Worm (Caenorhabditis elegans): ENCODE data around the gene phy-4.

phy-4 gene

DNA sequence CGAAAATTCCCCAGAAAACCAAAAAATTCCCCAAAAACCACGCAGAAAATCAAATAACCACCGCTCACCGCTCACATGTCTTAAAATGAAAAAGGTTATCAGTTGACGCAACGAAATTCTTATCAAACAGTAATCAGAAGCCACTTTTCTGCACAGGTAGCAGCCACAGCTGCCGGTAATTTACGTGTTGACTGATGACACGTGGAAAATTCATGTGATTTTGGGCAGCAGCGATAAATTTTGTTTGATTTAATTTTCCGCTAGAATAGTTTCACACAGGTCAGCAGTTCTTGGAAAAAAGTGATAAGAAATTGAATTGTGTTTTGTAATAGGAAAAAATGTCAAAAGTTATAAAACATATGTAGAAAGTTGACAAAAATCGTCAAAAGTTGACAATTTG, 14.1 kb upstream of the phy-4 start (continued):
- TF ChIP-seq Y53F4B.3 (GFP tag; IDR thresholded peaks at IDR 0.05) (no peak), lin-54 (GFP tag; optimal IDR thresholded peaks at IDR 0.05) (peak; percentile 27), die-1 (tag; optimal IDR thresholded peaks at IDR 0.05) (no peak), zim-3 (tag; optimal IDR thresholded peaks at IDR 0.05) (no peak), madf-3 (GFP tag; IDR thresholded peaks at IDR 0.05) (no peak), Y53G8AR.9 (GFP tag; conservative IDR thresholded peaks at IDR 0.05) (no peak), cebp-1 (GFP tag; IDR thresholded peaks at IDR 0.05) (peak; percentile 73), cebp-1 (tag; optimal IDR thresholded peaks at IDR 0.05) (peak; percentile 78), repo-1 (tag; optimal IDR thresholded peaks at IDR 0.05) (peak; percentile 8), somi-1 (GFP tag; optimal IDR thresholded peaks at IDR 0.05) (peak; percentile 8), C06A6.2 (GFP tag; conservative IDR thresholded peaks at IDR 0.05) (0 out of 2 replicates have a peak, but pooled peaks have one; percentile 22)

DNA sequence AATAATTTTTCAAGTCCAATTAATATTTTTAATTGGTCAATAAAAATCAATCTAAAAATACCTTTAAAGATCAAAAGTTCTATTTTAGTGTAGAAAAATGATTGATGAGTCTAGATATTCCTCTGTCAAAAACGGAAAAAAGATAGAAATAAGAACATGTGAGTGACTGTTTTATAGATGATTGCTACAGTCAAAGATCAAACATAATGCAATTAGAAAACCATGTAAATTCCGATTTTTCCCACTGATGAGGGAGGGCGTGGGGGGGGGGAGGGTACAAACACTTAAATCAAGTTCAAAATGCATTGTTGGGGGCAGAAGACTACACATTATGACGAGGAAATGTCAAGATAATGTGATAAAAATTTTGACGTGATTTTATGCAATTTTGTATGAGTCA, 12.7 kb upstream of the phy-4 start:
- no peak for TF ChIP-seq egrh-3 (GFP tag; IDR thresholded peaks at IDR 0.05)
- TF ChIP-seq egl-18 (GFP tag; IDR thresholded peaks at IDR 0.05), result no peak
- no peak for TF ChIP-seq ets-4 (GFP tag; optimal IDR thresholded peaks at IDR 0.05)
- no peak for TF ChIP-seq madf-10 (tag; optimal IDR thresholded peaks at IDR 0.05)
- no peak for TF ChIP-seq ztf-22 (GFP tag; optimal IDR thresholded peaks at IDR 0.05)
- no peak for TF ChIP-seq Y95B8A.8 (GFP tag; IDR thresholded peaks at IDR 0.05)
- TF ChIP-seq lsy-27 (tag; optimal IDR thresholded peaks at IDR 0.05; ENCODE audit: borderline replicate concordance, insufficient read depth), result no peak
- TF ChIP-seq egl-44 (GFP tag; IDR thresholded peaks at IDR 0.05), result no peak
- TF ChIP-seq ekl-4 (GFP tag; IDR thresholded peaks at IDR 0.05), result no peak
- TF ChIP-seq sptf-2 (GFP tag; optimal IDR thresholded peaks at IDR 0.05), result no peak
- TF ChIP-seq F57A8.1 (GFP tag; optimal IDR thresholded peaks at IDR 0.05), result no peak
- TF ChIP-seq attf-5 (GFP tag; optimal IDR thresholded peaks at IDR 0.05), result no peak
- no peak for TF ChIP-seq ceh-79 (tag; optimal IDR thresholded peaks at IDR 0.05)
- no peak for TF ChIP-seq mes-4 (tag; optimal IDR thresholded peaks at IDR 0.05)
- no peak for TF ChIP-seq snpc-1.1 (tag; optimal IDR thresholded peaks at IDR 0.05; ENCODE audit: insufficient read depth)
- TF ChIP-seq efl-1 (GFP tag; optimal IDR thresholded peaks at IDR 0.05), result no peak
- TF ChIP-seq unc-130 (GFP tag; optimal IDR thresholded peaks at IDR 0.05), result no peak
- TF ChIP-seq zim-3 (tag; optimal IDR thresholded peaks at IDR 0.05), result no peak
- no peak for TF ChIP-seq pha-4 (tag; optimal IDR thresholded peaks at IDR 0.05)
- TF ChIP-seq lin-35 (GFP tag; optimal IDR thresholded peaks at IDR 0.05), result no peak

DNA sequence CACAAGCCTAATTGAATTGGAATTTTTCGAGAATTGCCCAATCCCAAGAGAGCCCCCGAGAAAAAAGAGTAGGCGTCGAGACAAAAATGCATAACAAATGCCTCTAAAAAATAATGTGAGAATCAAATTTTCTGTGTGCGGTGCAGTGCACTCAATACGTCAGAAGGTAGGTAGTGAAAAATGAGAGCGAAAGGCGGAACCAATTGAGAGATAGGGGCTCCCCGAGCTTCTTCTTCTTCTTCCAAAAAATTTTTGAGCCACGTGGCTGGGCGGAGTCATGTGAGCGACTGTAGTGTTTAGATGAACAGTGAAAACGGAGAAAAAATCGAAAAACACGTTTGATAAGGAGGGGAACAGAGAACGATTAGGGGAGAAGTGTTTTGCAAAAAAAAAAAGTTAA, 11.1 kb upstream of the phy-4 start:
- peak; percentile 31 to 45 for TF ChIP-seq let-607 (tag; optimal IDR thresholded peaks at IDR 0.05)
- peak; percentile 59 for TF ChIP-seq somi-1 (GFP tag; optimal IDR thresholded peaks at IDR 0.05)
- 0 out of 2 replicates have a peak, but pooled peaks have one; percentile 27 for TF ChIP-seq B0336.3 (GFP tag; IDR thresholded peaks at IDR 0.05)
- no peak for TF ChIP-seq ceh-91 (GFP tag; IDR thresholded peaks at IDR 0.05)
- TF ChIP-seq cebp-1 (GFP tag; IDR thresholded peaks at IDR 0.05), result no peak
- TF ChIP-seq cebp-1 (tag; optimal IDR thresholded peaks at IDR 0.05), result peak; percentile 31
- TF ChIP-seq tbp1 (GFP tag; optimal IDR thresholded peaks at IDR 0.05), result no peak
- TF ChIP-seq F55B11.4 (tag; optimal IDR thresholded peaks at IDR 0.05; ENCODE audit: borderline replicate concordance, insufficient read depth), result no peak
- TF ChIP-seq F57A8.1 (GFP tag; optimal IDR thresholded peaks at IDR 0.05), result no peak
- peak; percentile 32 for TF ChIP-seq nhr-80 (tag; optimal IDR thresholded peaks at IDR 0.05)

Data from whole organism, young adult.